Worm (Caenorhabditis elegans) whole organism, early embryonic: Measurements from ENCODE around the gene sdz-38.

ENCODE experiments used
- B0310.2 ChIP-seq: sonication (generic microtip); optimal IDR thresholded peaks from 2 replicates; lab custom pipeline; 2016; ENCODE audit warnings: mild to moderate bottlenecking, missing genetic modification characterization, missing compliant biosample characterization
- F13C5.2 ChIP-seq: sonication (generic microtip); optimal IDR thresholded peaks from 2 replicates; lab custom pipeline; 2017; ENCODE audit warnings: mild to moderate bottlenecking, missing genetic modification characterization, inconsistent platforms, missing compliant biosample characterization
- aly-1 ChIP-seq: sonication (generic microtip); optimal IDR thresholded peaks from 2 replicates; lab custom pipeline; 2016; ENCODE audit warnings: missing genetic modification characterization, missing compliant biosample characterization
- ama-1 ChIP-seq: fragments of 150-350 bp; optimal IDR thresholded peaks from 2 replicates; lab custom pipeline; 2014
- ceh-13 ChIP-seq: fragments of 200-800 bp; sonication (Bioruptor generic); optimal IDR thresholded peaks from 2 replicates; lab custom pipeline; 2018; ENCODE audit warnings: mild to moderate bottlenecking, missing genetic modification characterization, missing compliant biosample characterization
- ceh-36 ChIP-seq: sonication (generic microtip); optimal IDR thresholded peaks from 2 replicates; lab custom pipeline; 2016; ENCODE audit warnings: missing genetic modification characterization, inconsistent platforms, missing compliant biosample characterization
- ets-7 ChIP-seq: sonication (generic microtip); optimal IDR thresholded peaks from 2 replicates; lab custom pipeline; 2016; ENCODE audit warnings: missing genotype, missing genetic modification characterization, missing compliant biosample characterization
- flt-1 ChIP-seq: fragments of 200-800 bp; sonication (Bioruptor generic); IDR thresholded peaks from 2 replicates; pipeline ENCODE4 v1.3.6; 2022; ENCODE audit warnings: missing genetic modification characterization, missing compliant biosample characterization
- hmbx-1 ChIP-seq: sonication (generic microtip); optimal IDR thresholded peaks from 2 replicates; lab custom pipeline; 2016; ENCODE audit warnings: mild to moderate bottlenecking, missing genetic modification characterization, missing compliant biosample characterization
- hmg-4 ChIP-seq: fragments of 200-800 bp; sonication (Bioruptor generic); optimal IDR thresholded peaks from 2 replicates; lab custom pipeline; 2018; ENCODE audit warnings: mild to moderate bottlenecking, missing genetic modification characterization, missing compliant biosample characterization
- hnd-1 ChIP-seq: sonication (generic microtip); optimal IDR thresholded peaks from 2 replicates; lab custom pipeline; 2016; ENCODE audit warnings: missing genetic modification characterization, missing compliant biosample characterization
- pes-1 ChIP-seq: fragments of 200-800 bp; sonication (Bioruptor generic); IDR thresholded peaks from 2 replicates; pipeline ENCODE4 v1.3.6; 2022; ENCODE audit warnings: missing genetic modification reagents, missing genetic modification characterization, missing compliant biosample characterization
- scrt-1 ChIP-seq: fragments of 200-800 bp; sonication (Bioruptor generic); IDR thresholded peaks from 2 replicates; pipeline ENCODE4 v1.3.6; 2022; ENCODE audit warnings: missing genetic modification characterization, missing compliant biosample characterization
- sea-1 ChIP-seq: fragments of 200-800 bp; sonication (Bioruptor generic); conservative IDR thresholded peaks from 2 replicates; pipeline ENCODE4 v1.3.6; 2022; ENCODE audit warnings: missing genetic modification characterization, missing compliant biosample characterization
- tbx-11 ChIP-seq: fragments of 200-800 bp; sonication (Bioruptor generic); IDR thresholded peaks from 2 replicates; pipeline ENCODE4 v1.3.6; 2022; ENCODE audit warnings: missing genetic modification characterization, missing compliant biosample characterization
- tbx-37 ChIP-seq: fragments of 200-800 bp; sonication (Bioruptor generic); conservative IDR thresholded peaks from 2 replicates; pipeline ENCODE4 v1.3.6; 2022; ENCODE audit warnings: missing genetic modification reagents, missing genetic modification characterization, missing compliant biosample characterization
- tra-4 ChIP-seq: sonication (generic microtip); optimal IDR thresholded peaks from 2 replicates; lab custom pipeline; 2017; ENCODE audit warnings: missing genetic modification characterization, missing compliant biosample characterization

The sdz-38 gene

ce11 chrII:9981760-9982159 is at the start of gene sdz-38:
TSS of gene sdz-38 (minus strand) at chrII:9981860.
- TF ChIP-seq hmbx-1 (tag; lab: Kevin White, UChicago), result no peak
- no peak for TF ChIP-seq F13C5.2 (tag; lab: Kevin White, UChicago)
- no peak for TF ChIP-seq tbx-37 (GFP tag; lab: Robert Waterston, UW)
- no peak for TF ChIP-seq hmg-4
- no peak for TF ChIP-seq sea-1 (GFP tag; lab: Robert Waterston, UW)
- no peak for TF ChIP-seq aly-1
- TF ChIP-seq ama-1, result no peak
- no peak for TF ChIP-seq B0310.2 (tag; lab: Kevin White, UChicago)
- TF ChIP-seq scrt-1, result no peak
- TF ChIP-seq tbx-11 (GFP tag; lab: Robert Waterston, UW), result no peak
- no peak for TF ChIP-seq ceh-13 (GFP tag; lab: Kevin White, UChicago)
- TF ChIP-seq flt-1, result no peak

DNA sequence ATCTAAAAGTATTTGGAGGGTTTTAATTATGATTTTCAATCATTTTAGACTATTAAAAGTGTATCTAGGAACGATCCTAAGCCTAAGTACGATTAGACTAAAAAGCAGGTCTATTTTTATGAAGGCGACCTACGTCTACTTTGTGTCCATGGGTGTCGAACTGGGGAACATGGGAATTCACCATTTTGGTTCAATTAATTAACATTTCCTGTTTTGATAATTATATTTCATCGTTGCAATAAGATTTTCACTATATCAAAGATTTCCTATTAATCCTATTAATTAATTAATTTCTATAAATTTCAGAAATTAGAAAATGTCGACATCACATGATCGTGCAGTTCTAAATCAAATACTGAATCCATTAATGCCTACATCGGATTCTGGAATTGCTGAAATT is 48.2 kb upstream of the sdz-38 start, which contains the start of gene ttc-36:
Gene ttc-36 (plus strand): TSS at position 301 of the 400 bp plus-strand sequence.
- TF ChIP-seq scrt-1 (no peak), hnd-1 (no peak), hmbx-1 (tag; lab: Kevin White, UChicago) (no peak), sea-1 (GFP tag; lab: Robert Waterston, UW) (no peak)

DNA sequence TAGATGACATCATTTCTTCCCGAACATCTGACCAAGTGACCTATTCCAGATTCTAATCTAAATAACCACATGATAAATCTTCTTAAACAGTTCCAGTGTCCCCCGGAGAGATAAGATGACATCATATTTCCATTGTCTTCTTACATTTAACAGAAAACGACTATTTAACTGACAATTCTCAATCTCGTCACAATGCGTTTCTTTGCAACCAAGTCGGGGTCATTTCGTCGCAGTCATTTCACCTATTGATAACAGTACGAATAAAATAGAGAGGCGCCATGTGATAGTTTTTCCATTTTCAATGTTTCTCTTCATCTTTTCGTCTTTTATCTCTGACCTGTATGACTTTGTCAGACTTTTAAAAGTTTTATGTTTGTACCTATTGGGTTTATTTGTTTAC is 47.4 kb upstream of the sdz-38 start:
- no peak for TF ChIP-seq hnd-1
- no peak for TF ChIP-seq flt-1
- no peak for TF ChIP-seq hmbx-1 (tag; lab: Kevin White, UChicago)
- TF ChIP-seq tra-4, result no peak
- no peak for TF ChIP-seq ceh-36 (tag; lab: Kevin White, UChicago)
- TF ChIP-seq ets-7 (tag; lab: Kevin White, UChicago), result no peak
- no peak for TF ChIP-seq tbx-11 (GFP tag; lab: Robert Waterston, UW)
- TF ChIP-seq pes-1 (GFP tag; lab: Robert Waterston, UW), result no peak
- no peak for TF ChIP-seq ama-1
- no peak for TF ChIP-seq aly-1
- TF ChIP-seq B0310.2 (tag; lab: Kevin White, UChicago), result no peak
- TF ChIP-seq hmg-4, result no peak
- no peak for TF ChIP-seq tbx-37 (GFP tag; lab: Robert Waterston, UW)
- TF ChIP-seq ceh-13 (GFP tag; lab: Kevin White, UChicago), result no peak
- TF ChIP-seq sea-1 (GFP tag; lab: Robert Waterston, UW), result no peak
- no peak for TF ChIP-seq F13C5.2 (tag; lab: Kevin White, UChicago)
- no peak for TF ChIP-seq scrt-1

DNA sequence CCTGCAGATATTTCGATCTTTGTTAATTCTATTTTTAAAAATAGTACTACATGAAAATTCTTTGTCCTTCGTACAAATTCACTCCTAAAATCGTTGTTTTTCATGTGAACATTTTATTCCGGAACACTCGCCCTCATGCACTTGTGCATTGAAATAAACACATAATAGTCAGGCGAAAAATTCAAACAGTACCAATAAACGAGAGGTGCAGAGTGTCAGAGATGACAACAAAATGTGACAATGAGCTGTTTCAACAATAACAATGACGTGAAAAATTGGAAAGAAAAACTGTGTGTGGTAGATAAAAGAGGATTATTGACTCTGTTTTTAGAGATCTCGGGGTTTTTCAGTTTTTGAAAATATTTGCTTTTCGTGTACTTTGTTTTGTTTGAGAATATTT is 46.5 kb upstream of the sdz-38 start, which contains the start of gene F52H3.6:
Gene F52H3.6 (minus strand): TSS at position 228 of the 400 bp plus-strand sequence.
- no peak for TF ChIP-seq ceh-13 (GFP tag; lab: Kevin White, UChicago)
- TF ChIP-seq tbx-37 (GFP tag; lab: Robert Waterston, UW), result no peak
- no peak for TF ChIP-seq B0310.2 (tag; lab: Kevin White, UChicago)
- no peak for TF ChIP-seq pes-1 (GFP tag; lab: Robert Waterston, UW)
- TF ChIP-seq hnd-1, result no peak
- no peak for TF ChIP-seq ama-1
- TF ChIP-seq sea-1 (GFP tag; lab: Robert Waterston, UW), result no peak
- no peak for TF ChIP-seq aly-1
- no peak for TF ChIP-seq hmbx-1 (tag; lab: Kevin White, UChicago)
- no peak for TF ChIP-seq flt-1
- no peak for TF ChIP-seq ets-7 (tag; lab: Kevin White, UChicago)
- TF ChIP-seq tra-4, result no peak
- TF ChIP-seq hmg-4, result no peak
- TF ChIP-seq ceh-36 (tag; lab: Kevin White, UChicago), result no peak
- TF ChIP-seq tbx-11 (GFP tag; lab: Robert Waterston, UW), result no peak
- TF ChIP-seq F13C5.2 (tag; lab: Kevin White, UChicago), result no peak
- no peak for TF ChIP-seq scrt-1

DNA sequence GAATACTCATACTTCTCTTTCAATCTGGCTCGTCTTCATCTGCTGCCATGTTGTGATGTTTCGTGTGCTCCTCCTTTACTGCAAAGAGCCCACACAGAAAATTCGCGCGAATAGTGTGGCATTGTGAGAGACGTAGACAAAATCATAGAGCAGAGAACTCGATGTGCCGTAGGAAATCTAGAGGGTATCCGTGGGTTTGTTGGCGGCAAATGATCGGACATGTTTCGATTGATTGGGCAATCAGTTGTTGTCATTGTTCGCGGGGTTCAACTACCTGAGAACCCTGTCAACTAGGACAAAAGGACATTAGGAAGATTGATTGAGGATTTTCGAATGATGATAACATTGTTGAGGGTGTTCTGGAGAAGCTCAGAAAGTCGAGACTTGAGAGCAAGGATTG is 43.4 kb upstream of the sdz-38 start:
- no peak for TF ChIP-seq pes-1 (GFP tag; lab: Robert Waterston, UW)
- TF ChIP-seq F13C5.2 (tag; lab: Kevin White, UChicago), result no peak
- TF ChIP-seq ceh-13 (GFP tag; lab: Kevin White, UChicago), result no peak

DNA sequence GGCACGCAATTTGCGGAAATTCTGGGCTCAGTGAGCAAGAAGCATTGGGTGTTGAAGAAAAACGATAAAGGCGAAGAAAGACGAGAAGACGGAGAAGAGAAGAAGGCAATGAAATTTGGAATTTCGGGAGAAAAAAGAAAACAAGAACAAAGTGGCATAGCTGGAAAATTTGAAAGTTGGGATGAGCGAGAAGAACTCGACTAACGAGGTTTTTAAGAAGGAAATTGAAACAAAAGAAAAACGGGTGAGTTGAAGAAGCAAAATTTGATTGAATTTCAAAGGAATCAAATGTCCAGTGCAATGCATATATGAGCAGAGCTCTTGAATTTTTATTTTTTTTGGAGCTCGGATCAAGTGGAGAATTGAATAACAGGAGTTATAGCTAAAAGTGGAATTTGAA is 40.1 kb upstream of the sdz-38 start:
- TF ChIP-seq ama-1 (no peak), pes-1 (GFP tag; lab: Robert Waterston, UW) (no peak), sea-1 (GFP tag; lab: Robert Waterston, UW) (no peak), hnd-1 (no peak), aly-1 (no peak), ets-7 (tag; lab: Kevin White, UChicago) (no peak), hmg-4 (no peak), flt-1 (no peak), ceh-36 (tag; lab: Kevin White, UChicago) (no peak), scrt-1 (no peak), tra-4 (no peak)

- TF ChIP-seq tbx-37 (GFP tag; lab: Robert Waterston, UW) (no peak), tbx-11 (GFP tag; lab: Robert Waterston, UW) (no peak), pes-1 (GFP tag; lab: Robert Waterston, UW) (no peak), ceh-36 (tag; lab: Kevin White, UChicago) (no peak), sea-1 (GFP tag; lab: Robert Waterston, UW) (no peak), B0310.2 (tag; lab: Kevin White, UChicago) (no peak), ama-1 (no peak), aly-1 (no peak), flt-1 (no peak), hmg-4 (no peak), hmbx-1 (tag; lab: Kevin White, UChicago) (no peak), ets-7 (tag; lab: Kevin White, UChicago) (no peak), hnd-1 (no peak), scrt-1 (no peak), F13C5.2 (tag; lab: Kevin White, UChicago) (no peak), tra-4 (no peak), ceh-13 (GFP tag; lab: Kevin White, UChicago) (no peak)
Observed at ce11 chrII:10019669-10020068, 38.0 kb upstream of the sdz-38 start.

- no peak for TF ChIP-seq tbx-11 (GFP tag; lab: Robert Waterston, UW)
- no peak for TF ChIP-seq pes-1 (GFP tag; lab: Robert Waterston, UW)
- TF ChIP-seq ama-1, result no peak
- no peak for TF ChIP-seq flt-1
- TF ChIP-seq hmbx-1 (tag; lab: Kevin White, UChicago), result no peak
- no peak for TF ChIP-seq B0310.2 (tag; lab: Kevin White, UChicago)
- no peak for TF ChIP-seq aly-1
- no peak for TF ChIP-seq hnd-1
- no peak for TF ChIP-seq tbx-37 (GFP tag; lab: Robert Waterston, UW)
- TF ChIP-seq ets-7 (tag; lab: Kevin White, UChicago), result no peak
- no peak for TF ChIP-seq hmg-4
- no peak for TF ChIP-seq tra-4
- TF ChIP-seq sea-1 (GFP tag; lab: Robert Waterston, UW), result no peak
- TF ChIP-seq ceh-36 (tag; lab: Kevin White, UChicago), result no peak
- no peak for TF ChIP-seq scrt-1
- no peak for TF ChIP-seq F13C5.2 (tag; lab: Kevin White, UChicago)
- no peak for TF ChIP-seq ceh-13 (GFP tag; lab: Kevin White, UChicago)
Observed at ce11 chrII:10017528-10017927, 35.9 kb upstream of the sdz-38 start.
